Fruit fly (Drosophila melanogaster) whole organism, embryonic: ENCODE measurements around the gene CG17327.

Experiments used
- Aef1 ChIP-seq: fragments of 200-800 bp; sonication (Bioruptor generic); IDR thresholded peaks from 3 replicates; pipeline ENCODE4 v1.3.6; 2022; ENCODE audit warnings: missing biosample characterization, missing genetic modification characterization
- Antp ChIP-seq: fragments of 200-800 bp; sonication (Bioruptor generic); optimal IDR thresholded peaks from 3 replicates; lab custom pipeline; 2016; ENCODE audit warnings: missing biosample characterization, missing genetic modification characterization
- B-H2 ChIP-seq: fragments of 200-800 bp; sonication (Bioruptor generic); optimal IDR thresholded peaks from 2 replicates; lab custom pipeline; 2018; ENCODE audit warnings: missing biosample characterization, mild to moderate bottlenecking, missing genetic modification characterization
- BEAF-32 ChIP-seq: fragments of 200-800 bp; sonication (Bioruptor generic); optimal IDR thresholded peaks from 3 replicates; lab custom pipeline; 2017; ENCODE audit warnings: missing biosample characterization, missing genetic modification characterization, mild to moderate bottlenecking, moderate library complexity, missing genetic modification reagents
- Blimp-1 ChIP-seq: fragments of 200-800 bp; sonication (Bioruptor generic); optimal IDR thresholded peaks from 3 replicates; lab custom pipeline; 2018; ENCODE audit warnings: missing biosample characterization, missing genetic modification characterization, mild to moderate bottlenecking, moderate library complexity, missing genetic modification reagents
- CG11247 ChIP-seq: fragments of 200-800 bp; sonication (Bioruptor generic); IDR thresholded peaks from 2 replicates; pipeline ENCODE4 v1.3.6; 2022; ENCODE audit warnings: missing biosample characterization, missing genetic modification characterization
- CG11696 ChIP-seq: fragments of 200-800 bp; sonication (Bioruptor generic); IDR thresholded peaks from 2 replicates; pipeline ENCODE4 v1.3.6; 2022; ENCODE audit warnings: missing biosample characterization, missing genetic modification characterization
- CG14050 ChIP-seq: fragments of 200-800 bp; sonication (Bioruptor generic); IDR thresholded peaks from 3 replicates; pipeline ENCODE4 v1.3.6; 2022; ENCODE audit warnings: missing biosample characterization, missing genetic modification characterization
- CG1529 ChIP-seq: fragments of 200-800 bp; sonication (Bioruptor generic); optimal IDR thresholded peaks from 3 replicates; lab custom pipeline; 2018; ENCODE audit warnings: missing biosample characterization, missing genetic modification characterization
- CG17186 ChIP-seq: fragments of 200-800 bp; sonication (Bioruptor generic); optimal IDR thresholded peaks from 3 replicates; lab custom pipeline; 2017; ENCODE audit warnings: missing biosample characterization, missing genetic modification reagents, missing genetic modification characterization
- CG1792 ChIP-seq: fragments of 200-800 bp; sonication (Bioruptor generic); optimal IDR thresholded peaks from 2 replicates; lab custom pipeline; 2016; ENCODE audit warnings: missing biosample characterization, missing genetic modification characterization
- CG18599 ChIP-seq: fragments of 200-800 bp; sonication (Bioruptor generic); optimal IDR thresholded peaks from 3 replicates; lab custom pipeline; 2017; ENCODE audit warnings: missing biosample characterization, missing genetic modification characterization, mild to moderate bottlenecking, moderate library complexity, missing genetic modification reagents
- CG2120 ChIP-seq: fragments of 200-800 bp; sonication (Bioruptor generic); optimal IDR thresholded peaks from 3 replicates; lab custom pipeline; 2016; ENCODE audit warnings: missing biosample characterization, missing genetic modification characterization
- CG30403 ChIP-seq: fragments of 200-800 bp; sonication (Bioruptor generic); optimal IDR thresholded peaks from 3 replicates; lab custom pipeline; 2016; ENCODE audit warnings: missing biosample characterization, missing genetic modification characterization
- CG6175 ChIP-seq: fragments of 200-800 bp; sonication (Bioruptor generic); IDR thresholded peaks from 3 replicates; pipeline ENCODE4 v1.3.6; 2022; ENCODE audit warnings: missing biosample characterization, missing genetic modification characterization
- CG7556 ChIP-seq: fragments of 200-800 bp; sonication (Bioruptor generic); optimal IDR thresholded peaks from 2 replicates; lab custom pipeline; 2017; ENCODE audit warnings: missing biosample characterization, mild to moderate bottlenecking, missing genetic modification characterization
- CG7745 ChIP-seq: fragments of 200-800 bp; sonication (Bioruptor generic); optimal IDR thresholded peaks from 2 replicates; lab custom pipeline; 2018; ENCODE audit warnings: missing biosample characterization, mild to moderate bottlenecking, missing genetic modification characterization, moderate library complexity
- CG8359 ChIP-seq: fragments of 200-800 bp; sonication (Bioruptor generic); optimal IDR thresholded peaks from 2 replicates; lab custom pipeline; 2017; ENCODE audit warnings: missing biosample characterization, mild to moderate bottlenecking, missing genetic modification characterization, borderline replicate concordance
- CG8388 ChIP-seq: fragments of 200-800 bp; sonication (Bioruptor generic); optimal IDR thresholded peaks from 2 replicates; lab custom pipeline; 2019; ENCODE audit warnings: missing biosample characterization, mild to moderate bottlenecking, missing genetic modification characterization, moderate library complexity
- CG8944 ChIP-seq: fragments of 200-800 bp; sonication (Bioruptor generic); optimal IDR thresholded peaks from 3 replicates; lab custom pipeline; 2016; ENCODE audit warnings: missing biosample characterization, missing genetic modification characterization
- CG9215 ChIP-seq: fragments of 200-800 bp; sonication (Bioruptor generic); IDR thresholded peaks from 2 replicates; pipeline ENCODE4 v1.3.6; 2022; ENCODE audit warnings: missing biosample characterization, missing genetic modification characterization
- Dbx ChIP-seq: fragments of 200-800 bp; sonication (Bioruptor generic); IDR thresholded peaks from 3 replicates; pipeline ENCODE4 v1.3.6; 2022; ENCODE audit warnings: missing biosample characterization, missing genetic modification characterization
- Dll ChIP-seq: fragments of 200-800 bp; sonication (Bioruptor generic); IDR thresholded peaks from 4 replicates; pipeline ENCODE4 v1.3.6; 2022; ENCODE audit warnings: missing biosample characterization, missing genetic modification characterization; ENCODE audit not compliant: partially characterized antibody
- Eip74EF ChIP-seq, 2 experiments: fragments of 200-800 bp in 1 of 2; fragments of >200 bp in 1 of 2; sonication (Bioruptor generic) in 1 of 2; optimal IDR thresholded peaks; 2 replicates each; lab custom pipeline; 2017 to 2019; ENCODE audit warnings: missing biosample characterization in 2 of 2, missing genetic modification characterization in 2 of 2, mild to moderate bottlenecking in 1 of 2, moderate library complexity in 1 of 2
- Mad ChIP-seq: fragments of 200-800 bp; sonication (Bioruptor generic); optimal IDR thresholded peaks from 2 replicates; lab custom pipeline; 2016; ENCODE audit warnings: missing biosample characterization, missing genetic modification characterization
- Mrtf ChIP-seq: fragments of 200-800 bp; sonication (Bioruptor generic); IDR thresholded peaks from 3 replicates; pipeline ENCODE4 v1.3.6; 2022; ENCODE audit warnings: missing biosample characterization, missing genetic modification characterization
- NC2β ChIP-seq: fragments of 200-800 bp; sonication (Bioruptor generic); optimal IDR thresholded peaks from 2 replicates; lab custom pipeline; 2016; ENCODE audit warnings: missing biosample characterization, missing genetic modification characterization
- NK7.1 ChIP-seq: fragments of 200-800 bp; sonication (Bioruptor generic); optimal IDR thresholded peaks from 3 replicates; lab custom pipeline; 2016; ENCODE audit warnings: missing biosample characterization, missing genetic modification characterization
- NfI ChIP-seq: fragments of 200-800 bp; sonication (Bioruptor generic); optimal IDR thresholded peaks from 3 replicates; lab custom pipeline; 2018; ENCODE audit warnings: missing biosample characterization, mild to moderate bottlenecking, missing genetic modification characterization, moderate library complexity
- Ssrp ChIP-seq: fragments of 200-800 bp; sonication (Bioruptor generic); optimal IDR thresholded peaks from 2 replicates; lab custom pipeline; 2018; ENCODE audit warnings: missing biosample characterization, mild to moderate bottlenecking, missing genetic modification characterization, moderate library complexity
- Stat92E ChIP-seq, 3 experiments: fragments of >200 bp in 2 of 3; fragments of 200-800 bp in 1 of 3; sonication (Bioruptor generic) in 1 of 3; optimal IDR thresholded peaks; 2 replicates each; lab custom pipeline; 2017 to 2019; ENCODE audit warnings: missing biosample characterization in 3 of 3, missing genetic modification characterization in 3 of 3, mild to moderate bottlenecking in 1 of 3, moderate library complexity in 1 of 3
- Xrp1 ChIP-seq: fragments of 200-800 bp; sonication (Bioruptor generic); IDR thresholded peaks from 2 replicates; pipeline ENCODE4 v1.3.6; 2022; ENCODE audit warnings: missing biosample characterization, missing genetic modification characterization
- ap ChIP-seq: fragments of 200-800 bp; sonication (Bioruptor generic); IDR thresholded peaks from 2 replicates; pipeline ENCODE4 v1.3.6; 2022; ENCODE audit warnings: missing biosample characterization, missing genetic modification characterization
- ato ChIP-seq: fragments of 200-800 bp; sonication (Bioruptor generic); IDR thresholded peaks from 2 replicates; pipeline ENCODE4 v1.3.6; 2022; ENCODE audit warnings: missing biosample characterization, missing genetic modification characterization; ENCODE audit not compliant: partially characterized antibody
- bcd ChIP-seq: fragments of 200-800 bp; sonication (Bioruptor generic); optimal IDR thresholded peaks from 2 replicates; lab custom pipeline; 2017; ENCODE audit warnings: missing biosample characterization, mild to moderate bottlenecking, missing genetic modification characterization
- chif ChIP-seq, 2 experiments: fragments of 200-800 bp; sonication (Bioruptor generic); optimal IDR thresholded peaks; 3 replicates each; lab custom pipeline; 2016; ENCODE audit warnings: missing biosample characterization in 2 of 2, missing genetic modification characterization in 2 of 2
- corto ChIP-seq: fragments of 200-800 bp; sonication (Bioruptor generic); optimal IDR thresholded peaks from 2 replicates; lab custom pipeline; 2016; ENCODE audit warnings: missing biosample characterization, mild to moderate bottlenecking, missing genetic modification characterization, moderate library complexity
- croc ChIP-seq: fragments of 200-800 bp; sonication (Bioruptor generic); conservative IDR thresholded peaks from 3 replicates; pipeline ENCODE4 v1.3.6; 2022; ENCODE audit warnings: missing biosample characterization, missing genetic modification characterization
- dan ChIP-seq: fragments of 200-800 bp; sonication (Bioruptor generic); IDR thresholded peaks from 2 replicates; pipeline ENCODE4 v1.3.6; 2022; ENCODE audit warnings: missing biosample characterization, missing genetic modification characterization
- gem ChIP-seq: fragments of 200-800 bp; sonication (Bioruptor generic); optimal IDR thresholded peaks from 2 replicates; lab custom pipeline; 2019; ENCODE audit warnings: missing biosample characterization, mild to moderate bottlenecking, missing genetic modification characterization, moderate library complexity
- nom ChIP-seq: fragments of 200-800 bp; sonication (Bioruptor generic); optimal IDR thresholded peaks from 2 replicates; lab custom pipeline; 2017; ENCODE audit warnings: missing biosample characterization, missing genetic modification characterization, mild to moderate bottlenecking, moderate library complexity, missing genetic modification reagents
- onecut ChIP-seq: fragments of 200-800 bp; sonication (Bioruptor generic); IDR thresholded peaks from 2 replicates; pipeline ENCODE4 v1.3.6; 2022; ENCODE audit warnings: missing biosample characterization, missing genetic modification characterization
- org-1 ChIP-seq: fragments of 200-800 bp; sonication (Bioruptor generic); optimal IDR thresholded peaks from 2 replicates; lab custom pipeline; 2017; ENCODE audit warnings: missing biosample characterization, missing genetic modification characterization
- p53 ChIP-seq: fragments of 200-800 bp; sonication (Bioruptor generic); optimal IDR thresholded peaks from 2 replicates; lab custom pipeline; 2016; ENCODE audit warnings: missing biosample characterization, missing genetic modification characterization
- pan ChIP-seq, 4 experiments: fragments of >200 bp in 3 of 4; fragments of 200-800 bp in 1 of 4; sonication (Bioruptor generic) in 1 of 4; optimal IDR thresholded peaks in 3 of 4; IDR thresholded peaks in 1 of 4; 2 replicates each; pipeline versions ENCODE4 v1.3.6 to Lab custom; 2017 to 2022; ENCODE audit warnings: missing biosample characterization in 2 of 4, missing genetic modification characterization in 2 of 4, mixed read lengths in 1 of 4
- run ChIP-seq: fragments of 200-800 bp; sonication (Bioruptor generic); optimal IDR thresholded peaks from 3 replicates; lab custom pipeline; 2018; ENCODE audit warnings: missing biosample characterization, mild to moderate bottlenecking, missing genetic modification characterization
- schlank ChIP-seq: fragments of 200-800 bp; sonication (Bioruptor generic); optimal IDR thresholded peaks from 2 replicates; lab custom pipeline; 2018; ENCODE audit warnings: missing biosample characterization, mild to moderate bottlenecking, missing genetic modification characterization
- tx ChIP-seq: fragments of 200-800 bp; sonication (Bioruptor generic); optimal IDR thresholded peaks from 2 replicates; lab custom pipeline; 2016; ENCODE audit warnings: missing biosample characterization, missing genetic modification characterization

The CG17327 gene

DNA sequence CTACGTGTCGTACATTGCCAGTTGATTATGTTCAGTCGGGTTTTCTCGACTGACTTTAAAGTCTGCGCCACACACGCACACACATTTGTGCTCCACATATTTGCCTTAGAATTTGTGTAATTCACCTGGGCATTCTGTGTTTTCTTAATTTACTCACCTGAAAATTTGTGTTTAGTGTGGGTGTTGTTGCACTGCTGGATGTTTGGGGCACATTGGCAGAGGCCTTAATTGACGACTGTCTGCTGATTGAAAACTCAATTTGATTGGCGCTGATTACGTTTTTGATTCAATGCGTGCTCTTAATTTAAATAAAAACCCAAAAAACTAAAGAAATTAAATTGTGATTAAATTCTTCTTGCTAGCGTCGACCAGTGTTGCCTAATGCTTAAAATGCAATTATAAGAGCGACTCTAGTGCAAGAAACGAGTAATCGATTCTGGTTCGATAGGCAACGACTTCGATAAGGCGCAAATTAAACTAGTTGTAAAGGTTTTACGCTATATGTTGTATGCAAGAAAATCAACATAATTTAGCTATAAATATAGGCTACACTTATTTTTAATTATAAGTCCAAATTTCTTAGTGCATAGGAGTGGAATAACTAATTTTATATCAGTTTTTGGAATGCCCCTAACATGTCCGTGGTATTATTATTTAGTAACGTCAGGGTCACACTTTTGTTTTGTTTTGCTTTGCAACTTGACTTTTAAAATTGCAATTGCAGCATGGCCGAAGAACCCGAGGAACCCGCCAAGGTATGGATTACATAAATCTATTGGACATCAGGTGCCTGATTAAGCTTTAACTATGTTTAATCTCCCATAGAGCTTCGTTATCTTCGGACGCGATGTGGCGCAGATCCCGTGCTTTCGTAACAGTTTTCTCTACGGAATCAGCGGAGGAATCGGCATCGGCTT lies 33.0 kb upstream of the CG17327 start, which contains the start of the genes CG46281 and CG46280 (continued):
- TF ChIP-seq Eip74EF (GFP tag; optimal IDR thresholded peaks at IDR 0.05; lab: Kevin White, UChicago) = no peak
- TF ChIP-seq gem (tag; lab: Kevin White, UChicago) = no peak
- no peak for TF ChIP-seq CG7745
- TF ChIP-seq onecut = no peak
- TF ChIP-seq CG14050 = no peak
- TF ChIP-seq NfI (GFP tag; lab: Kevin White, UChicago) = no peak
- TF ChIP-seq CG8944 = no peak
- no peak for TF ChIP-seq NK7.1
- TF ChIP-seq CG1529 (GFP tag; lab: Kevin White, UChicago) = no peak
- no peak for TF ChIP-seq tx
- peak; percentile 46 for TF ChIP-seq CG30403 (GFP tag; lab: Kevin White, UChicago)
- no peak for TF ChIP-seq p53 (GFP tag; lab: Kevin White, UChicago)
- no peak for TF ChIP-seq CG8359 (GFP tag; lab: Kevin White, UChicago)
- no peak for TF ChIP-seq CG7556 (GFP tag; lab: Kevin White, UChicago)
- TF ChIP-seq CG6175 (GFP tag; lab: Robert Waterston, UW) = no peak
- no peak for TF ChIP-seq Stat92E (GFP tag; optimal IDR thresholded peaks at IDR 0.05; lab: Kevin White, UChicago)
- TF ChIP-seq Mrtf = no peak
- TF ChIP-seq CG17186 (GFP tag; lab: Kevin White, UChicago) = no peak
- TF ChIP-seq CG11696 (GFP tag; lab: Robert Waterston, UW) = no peak
- TF ChIP-seq ap (GFP tag; lab: Robert Waterston, UW) = no peak
- TF ChIP-seq BEAF-32 = peak; percentile 68
- no peak for TF ChIP-seq dan
- TF ChIP-seq CG8388 (GFP tag; lab: Kevin White, UChicago) = no peak
- peak; percentile 16 for TF ChIP-seq B-H2 (GFP tag; lab: Kevin White, UChicago)
- TF ChIP-seq Xrp1 (GFP tag; lab: Robert Waterston, UW) = no peak
- TF ChIP-seq Blimp-1 (GFP tag; lab: Kevin White, UChicago) = no peak
- no peak for TF ChIP-seq nom
- TF ChIP-seq corto (GFP tag; lab: Kevin White, UChicago) = no peak
- peak; percentile 14 for TF ChIP-seq Mad
- TF ChIP-seq schlank (tag; lab: Kevin White, UChicago) = no peak
- TF ChIP-seq CG18599 (GFP tag; lab: Kevin White, UChicago) = no peak
- TF ChIP-seq Ssrp (tag; lab: Kevin White, UChicago) = no peak
- TF ChIP-seq chif (GFP tag; optimal IDR thresholded peaks at IDR 0.05; lab: Kevin White, UChicago) = peak in 1 of 2 experiments; percentile 38
- TF ChIP-seq ato (GFP tag; lab: Robert Waterston, UW) = no peak; the same call in 1 of the 2 replicates
- TF ChIP-seq Dll (GFP tag; lab: Robert Waterston, UW) = peak; percentile 74; the same call in 3 of the 4 replicates
- no peak for TF ChIP-seq CG9215 (GFP tag; lab: Robert Waterston, UW)
- no peak for TF ChIP-seq Aef1 (GFP tag; lab: Robert Waterston, UW)
- TF ChIP-seq CG1792 (GFP tag; lab: Kevin White, UChicago) = no peak
- no peak for TF ChIP-seq CG11247
- TF ChIP-seq CG2120 = peak; percentile 71
- TF ChIP-seq org-1 (GFP tag; lab: Kevin White, UChicago) = no peak
- TF ChIP-seq Dbx (GFP tag; lab: Robert Waterston, UW) = no peak
- TF ChIP-seq Antp (GFP tag; lab: Kevin White, UChicago) = peak; percentile 11
- TF ChIP-seq pan (optimal IDR thresholded peaks at IDR 0.05; lab: Kevin White, UChicago) = no peak
- no peak for TF ChIP-seq pan (GFP tag; optimal IDR thresholded peaks at IDR 0.05 in 1 of 2, IDR thresholded peaks at IDR 0.05 in 1 of 2)
- no peak for TF ChIP-seq croc (GFP tag; lab: Robert Waterston, UW)
- peak; percentile 56 for TF ChIP-seq NC2β (GFP tag; lab: Kevin White, UChicago)
- TF ChIP-seq run (tag; lab: Kevin White, UChicago) = no peak
- TF ChIP-seq bcd = no peak
